Worm (Caenorhabditis elegans) whole organism, midembryonic: ENCODE measurements around the gene got-1.2.

Source experiments
- T22C8.4 ChIP-seq: fragments of 200-800 bp; sonication (Bioruptor generic); IDR thresholded peaks from 2 replicates; pipeline ENCODE4 v1.3.6; 2022; ENCODE audit warnings: missing genetic modification characterization, missing compliant biosample characterization
- cog-1 ChIP-seq: sonication (generic microtip); optimal IDR thresholded peaks from 2 replicates; lab custom pipeline; 2016; ENCODE audit warnings: missing genetic modification characterization, missing compliant biosample characterization
- flt-1 ChIP-seq: fragments of 200-800 bp; sonication (Bioruptor generic); IDR thresholded peaks from 2 replicates; pipeline ENCODE4 v1.3.6; 2022; ENCODE audit warnings: missing genetic modification characterization, missing compliant biosample characterization
- klf-2 ChIP-seq: fragments of 200-800 bp; sonication (Bioruptor generic); conservative IDR thresholded peaks from 2 replicates; pipeline ENCODE4 v1.3.6; 2022; ENCODE audit warnings: missing genetic modification reagents, missing genetic modification characterization, missing compliant biosample characterization
- ref-1 ChIP-seq: fragments of 200-800 bp; sonication (Bioruptor generic); conservative IDR thresholded peaks from 2 replicates; pipeline ENCODE4 v1.3.6; 2022; ENCODE audit warnings: missing genetic modification reagents, missing genetic modification characterization, missing compliant biosample characterization
- tab-1 ChIP-seq: fragments of 200-800 bp; sonication (Bioruptor generic); IDR thresholded peaks from 2 replicates; pipeline ENCODE4 v1.3.6; 2022; ENCODE audit warnings: missing genetic modification characterization, missing compliant biosample characterization
- ztf-23 ChIP-seq: fragments of 200-800 bp; sonication (Bioruptor generic); IDR thresholded peaks from 2 replicates; pipeline ENCODE4 v1.3.6; 2022; ENCODE audit warnings: missing genetic modification reagents, missing genetic modification characterization, missing compliant biosample characterization
- ztf-29 ChIP-seq: fragments of 200-800 bp; sonication (Bioruptor generic); IDR thresholded peaks from 2 replicates; pipeline ENCODE4 v1.3.6; 2022; ENCODE audit warnings: missing genetic modification reagents, missing genetic modification characterization, missing compliant biosample characterization

DNA sequence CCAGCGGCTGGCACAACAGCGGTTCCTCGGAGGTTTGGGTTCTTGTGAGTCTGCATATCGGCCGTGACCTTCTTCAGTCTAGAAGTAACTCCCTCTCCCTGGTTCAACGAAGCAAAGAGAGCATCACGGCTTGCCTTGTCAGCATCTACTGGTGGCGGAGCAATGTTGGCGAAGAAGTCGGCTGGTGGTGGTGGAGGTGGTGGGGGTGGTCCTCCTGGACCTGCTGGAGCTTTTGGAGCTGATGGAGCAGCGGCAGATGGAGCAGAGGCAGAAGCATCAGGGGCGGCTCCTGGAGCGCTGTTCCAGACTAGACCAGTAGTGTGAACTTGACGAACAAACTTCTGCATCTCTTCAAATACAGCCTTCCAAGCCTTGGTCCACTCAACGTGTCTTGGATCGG lies 15.6 kb upstream of the got-1.2 start:
- TF ChIP-seq tab-1 (GFP tag; lab: Robert Waterston, UW): no peak
- no peak for TF ChIP-seq ztf-23 (GFP tag; lab: Robert Waterston, UW)
- TF ChIP-seq flt-1 (GFP tag; lab: Robert Waterston, UW): no peak
- TF ChIP-seq klf-2: no peak
- TF ChIP-seq ztf-29 (GFP tag; lab: Robert Waterston, UW): no peak
- no peak for TF ChIP-seq ref-1 (GFP tag; lab: Robert Waterston, UW)
- TF ChIP-seq cog-1: no peak
- no peak for TF ChIP-seq T22C8.4
